Worm (Caenorhabditis elegans) whole organism, young adult: ENCODE data around the gene F17C11.12.

Source experiments
- F37B4.10 ChIP-seq: fragments of 200-800 bp; sonication (Bioruptor generic); IDR thresholded peaks from 2 replicates; pipeline ENCODE4 v1.3.6; 2022; ENCODE audit warnings: missing genetic modification characterization, missing compliant biosample characterization
- F39B2.1 ChIP-seq: fragments of 200-800 bp; sonication (Bioruptor generic); IDR thresholded peaks from 2 replicates; pipeline ENCODE4 v1.3.6; 2022; ENCODE audit warnings: missing genetic modification reagents, missing genetic modification characterization, missing compliant biosample characterization
- ama-1 ChIP-seq, 3 experiments: fragments of 150-350 bp in 1 of 3; sonication (generic microtip) in 2 of 3; optimal IDR thresholded peaks; 2 replicates each; lab custom pipeline; 2014 to 2018; ENCODE audit warnings: missing biosample characterization in 2 of 3, missing genetic modification characterization in 2 of 3, missing genetic modification reagents in 2 of 3
- aptf-2 ChIP-seq: fragments of 200-800 bp; sonication (Bioruptor generic); conservative IDR thresholded peaks from 2 replicates; pipeline ENCODE4 v1.3.6; 2022; ENCODE audit warnings: missing genetic modification reagents, missing genetic modification characterization, missing compliant biosample characterization
- athp-1 ChIP-seq: sonication (generic microtip); optimal IDR thresholded peaks from 2 replicates; lab custom pipeline; 2017; ENCODE audit warnings: mild to moderate bottlenecking, missing genetic modification characterization, missing compliant biosample characterization
- attf-5 ChIP-seq: fragments of 200-800 bp; sonication (Bioruptor generic); optimal IDR thresholded peaks from 2 replicates; lab custom pipeline; 2018; ENCODE audit warnings: mild to moderate bottlenecking, missing genetic modification characterization, missing compliant biosample characterization
- efl-1 ChIP-seq: fragments of 150-350 bp; optimal IDR thresholded peaks from 2 replicates; lab custom pipeline; 2014; ENCODE audit warnings: missing biosample characterization, missing genetic modification reagents, missing genetic modification characterization
- lsy-27 ChIP-seq: sonication (generic microtip); optimal IDR thresholded peaks from 2 replicates; lab custom pipeline; 2017; ENCODE audit warnings: missing genetic modification characterization, mild to moderate bottlenecking, missing compliant biosample characterization, antibody characterized with exemption, missing genotype, borderline replicate concordance; ENCODE audit not compliant: insufficient read depth
- madf-10 ChIP-seq: sonication (generic microtip); optimal IDR thresholded peaks from 2 replicates; lab custom pipeline; 2016; ENCODE audit warnings: mild to moderate bottlenecking, missing genetic modification characterization, missing compliant biosample characterization
- snpc-1.3 ChIP-seq: sonication (generic microtip); optimal IDR thresholded peaks from 2 replicates; lab custom pipeline; 2017; ENCODE audit warnings: missing genetic modification characterization, mild to moderate bottlenecking, missing compliant biosample characterization, antibody characterized with exemption, moderate library complexity, missing genotype, missing genetic modification reagents; ENCODE audit not compliant: insufficient read depth
- snpc-3.4 ChIP-seq: sonication (generic microtip); optimal IDR thresholded peaks from 2 replicates; lab custom pipeline; 2017; ENCODE audit warnings: missing genetic modification characterization, mild to moderate bottlenecking, missing compliant biosample characterization, antibody characterized with exemption, moderate library complexity, missing genotype, missing genetic modification reagents
- unc-130 ChIP-seq: sonication (generic microtip); optimal IDR thresholded peaks from 2 replicates; lab custom pipeline; 2016; ENCODE audit warnings: missing genetic modification reagents, missing genetic modification characterization, missing compliant biosample characterization
- zfh-2 ChIP-seq: fragments of 200-800 bp; sonication (Bioruptor generic); conservative IDR thresholded peaks from 2 replicates; pipeline ENCODE4 v1.3.6; 2022; ENCODE audit warnings: missing genetic modification reagents, missing genetic modification characterization, missing compliant biosample characterization
- ztf-22 ChIP-seq: fragments of 200-800 bp; sonication (Bioruptor generic); optimal IDR thresholded peaks from 2 replicates; lab custom pipeline; 2018; ENCODE audit warnings: mild to moderate bottlenecking, missing genetic modification characterization, moderate library complexity, missing compliant biosample characterization

- no peak for TF ChIP-seq efl-1
- 0 out of 2 replicates have a peak, but pooled peaks have one; percentile 76 for TF ChIP-seq F37B4.10 (GFP tag; lab: Robert Waterston, UW)
- no peak for TF ChIP-seq ztf-22 (GFP tag; lab: Kevin White, UChicago)
- TF ChIP-seq ama-1 (optimal IDR thresholded peaks at IDR 0.05; lab: Kevin White, UChicago): no peak
- no peak for TF ChIP-seq ama-1 (GFP tag; optimal IDR thresholded peaks at IDR 0.05; lab: Kevin White, UChicago)
- TF ChIP-seq athp-1: no peak
- TF ChIP-seq F39B2.1 (GFP tag; lab: Robert Waterston, UW): no peak
- TF ChIP-seq lsy-27 (tag; lab: Kevin White, UChicago): no peak
- no peak for TF ChIP-seq aptf-2 (GFP tag; lab: Robert Waterston, UW)
- no peak for TF ChIP-seq snpc-1.3
- no peak for TF ChIP-seq snpc-3.4 (tag; lab: Kevin White, UChicago)
- no peak for TF ChIP-seq unc-130 (GFP tag; lab: Kevin White, UChicago)
- TF ChIP-seq madf-10 (tag; lab: Kevin White, UChicago): no peak
- TF ChIP-seq zfh-2 (GFP tag; lab: Robert Waterston, UW): no peak
- TF ChIP-seq attf-5 (GFP tag; lab: Kevin White, UChicago): no peak
Observed at ce11 chrV:10942161-10942560, 5.4 kb upstream of the F17C11.12 start, which contains the start of gene zip-9.
